Worm (Caenorhabditis elegans): ENCODE measurements around the gene pitr-3.

DNA sequence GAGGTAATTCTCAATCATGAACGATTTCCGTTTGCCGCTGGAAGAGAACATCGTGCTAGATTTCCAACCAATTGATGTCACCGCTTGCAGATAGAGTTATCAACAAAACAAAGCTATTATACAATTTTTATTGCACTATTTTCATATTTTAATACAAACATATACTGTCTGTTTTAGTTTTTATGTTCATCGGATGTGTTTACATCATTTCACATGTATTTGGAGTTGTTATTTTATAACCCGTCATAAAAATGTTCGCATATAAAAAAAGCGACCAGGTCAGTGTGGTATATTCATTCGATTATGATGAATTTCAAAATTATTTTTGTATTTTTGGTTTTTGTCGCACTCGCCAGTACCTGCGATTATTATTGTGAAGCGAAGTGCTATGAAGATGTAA is 18.0 kb downstream of the pitr-3 start, which contains the start of gene F21C10.11:
- TF ChIP-seq him-1 (tag; optimal IDR thresholded peaks at IDR 0.05) (no peak), dao-5 (tag; optimal IDR thresholded peaks at IDR 0.05) (no peak), W03F9.2 (tag; optimal IDR thresholded peaks at IDR 0.05) (no peak)
